Worm (Caenorhabditis elegans) whole organism, midembryonic: ENCODE results near the gene rfth-1.

Source experiments
- cog-1 ChIP-seq: sonication (generic microtip); optimal IDR thresholded peaks from 2 replicates; lab custom pipeline; 2016; ENCODE audit warnings: missing genetic modification characterization, missing compliant biosample characterization
- flt-1 ChIP-seq: fragments of 200-800 bp; sonication (Bioruptor generic); IDR thresholded peaks from 2 replicates; pipeline ENCODE4 v1.3.6; 2022; ENCODE audit warnings: missing genetic modification characterization, missing compliant biosample characterization
- klf-2 ChIP-seq: fragments of 200-800 bp; sonication (Bioruptor generic); conservative IDR thresholded peaks from 2 replicates; pipeline ENCODE4 v1.3.6; 2022; ENCODE audit warnings: missing genetic modification reagents, missing genetic modification characterization, missing compliant biosample characterization
- ref-1 ChIP-seq: fragments of 200-800 bp; sonication (Bioruptor generic); conservative IDR thresholded peaks from 2 replicates; pipeline ENCODE4 v1.3.6; 2022; ENCODE audit warnings: missing genetic modification reagents, missing genetic modification characterization, missing compliant biosample characterization
- tab-1 ChIP-seq: fragments of 200-800 bp; sonication (Bioruptor generic); IDR thresholded peaks from 2 replicates; pipeline ENCODE4 v1.3.6; 2022; ENCODE audit warnings: missing genetic modification characterization, missing compliant biosample characterization
- ztf-29 ChIP-seq: fragments of 200-800 bp; sonication (Bioruptor generic); IDR thresholded peaks from 2 replicates; pipeline ENCODE4 v1.3.6; 2022; ENCODE audit warnings: missing genetic modification reagents, missing genetic modification characterization, missing compliant biosample characterization

DNA sequence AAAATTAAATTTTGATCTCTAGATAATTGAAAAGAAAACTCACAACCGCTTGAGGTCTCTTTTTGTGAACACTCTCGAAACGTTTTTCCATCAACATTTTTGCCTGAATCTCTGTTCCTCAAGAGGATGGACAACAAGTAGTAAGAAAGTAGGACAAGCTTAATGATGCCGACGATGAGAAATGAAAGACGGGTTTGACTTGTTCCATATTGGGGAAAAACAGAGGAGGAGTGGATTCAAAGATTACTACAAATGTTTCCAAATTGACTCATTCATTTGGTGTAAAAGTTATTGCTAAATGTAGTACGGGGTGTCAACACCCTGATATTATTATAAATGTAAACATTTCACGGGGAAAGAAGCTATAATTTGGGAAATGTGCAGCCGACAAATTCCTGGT lies 21.9 kb upstream of the rfth-1 start, which contains the start of gene ZK185.4:
- TF ChIP-seq ztf-29 (GFP tag; lab: Robert Waterston, UW) (no peak), klf-2 (GFP tag; lab: Robert Waterston, UW) (no peak), ref-1 (GFP tag; lab: Robert Waterston, UW) (no peak), cog-1 (tag; lab: Kevin White, UChicago) (no peak), tab-1 (GFP tag; lab: Robert Waterston, UW) (no peak), flt-1 (GFP tag; lab: Robert Waterston, UW) (no peak)
